Worm (Caenorhabditis elegans): ENCODE results near the gene icl-1.

Gene icl-1

DNA sequence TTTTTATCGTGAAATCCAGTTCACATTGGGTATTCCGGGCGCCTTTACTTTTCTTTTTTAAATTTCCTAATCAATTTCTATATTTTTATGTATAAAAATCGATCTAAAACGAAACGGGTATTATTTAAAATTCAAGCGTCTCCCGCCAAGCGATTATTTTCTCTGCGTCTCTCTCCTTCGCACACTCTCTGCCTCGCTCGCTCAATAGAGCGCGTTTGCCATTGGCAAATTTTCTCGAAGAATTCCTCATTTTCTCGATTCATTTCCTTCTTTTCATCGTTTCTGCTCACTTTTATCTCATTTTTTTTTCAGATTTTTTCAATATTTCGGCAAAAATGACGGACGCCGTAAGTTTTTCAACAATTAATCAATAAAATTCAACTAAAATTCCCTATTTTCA is 45.5 kb upstream of the icl-1 start, which contains the start of gene sti-1 (continued):
- peak; percentile 81 for TF ChIP-seq irx-1 (tag; optimal IDR thresholded peaks at IDR 0.05)
- TF ChIP-seq lin-35 (GFP tag; optimal IDR thresholded peaks at IDR 0.05), result peak; percentile 97 to 99

DNA sequence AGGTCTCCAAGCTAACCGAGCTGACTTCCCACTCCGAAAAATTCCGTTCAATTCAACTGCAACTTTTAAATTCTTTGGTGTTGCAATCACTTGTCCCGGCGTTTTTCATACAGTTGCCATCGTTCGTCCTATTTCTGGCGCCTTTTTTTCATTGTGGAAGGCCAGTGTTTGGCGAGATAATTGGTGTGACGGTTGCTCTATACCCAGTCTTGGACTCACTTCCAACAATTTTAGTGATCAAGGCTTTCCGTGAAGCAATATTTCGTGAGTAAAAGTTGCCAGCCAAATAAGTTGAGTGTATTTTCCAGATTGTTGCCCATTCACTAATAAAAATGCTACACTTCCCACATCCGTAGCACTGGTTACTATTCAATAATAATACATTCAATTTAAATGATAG is 44.4 kb upstream of the icl-1 start:
- no peak for TF ChIP-seq nhr-12 (tag; optimal IDR thresholded peaks at IDR 0.05)
- TF ChIP-seq hlh-4 (tag; optimal IDR thresholded peaks at IDR 0.05), result no peak
- no peak for TF ChIP-seq zag-1 (tag; optimal IDR thresholded peaks at IDR 0.05)
- TF ChIP-seq snpc-4 (tag; optimal IDR thresholded peaks at IDR 0.05), result no peak
- TF ChIP-seq ceh-8 (GFP tag; optimal IDR thresholded peaks at IDR 0.05), result no peak
- no peak for TF ChIP-seq fkh-8 (tag; optimal IDR thresholded peaks at IDR 0.05)
- TF ChIP-seq egl-27 (tag; optimal IDR thresholded peaks at IDR 0.05), result no peak
- TF ChIP-seq pqm-1 (tag; optimal IDR thresholded peaks at IDR 0.05), result no peak
- TF ChIP-seq lin-13 (GFP tag; optimal IDR thresholded peaks at IDR 0.05), result no peak

DNA sequence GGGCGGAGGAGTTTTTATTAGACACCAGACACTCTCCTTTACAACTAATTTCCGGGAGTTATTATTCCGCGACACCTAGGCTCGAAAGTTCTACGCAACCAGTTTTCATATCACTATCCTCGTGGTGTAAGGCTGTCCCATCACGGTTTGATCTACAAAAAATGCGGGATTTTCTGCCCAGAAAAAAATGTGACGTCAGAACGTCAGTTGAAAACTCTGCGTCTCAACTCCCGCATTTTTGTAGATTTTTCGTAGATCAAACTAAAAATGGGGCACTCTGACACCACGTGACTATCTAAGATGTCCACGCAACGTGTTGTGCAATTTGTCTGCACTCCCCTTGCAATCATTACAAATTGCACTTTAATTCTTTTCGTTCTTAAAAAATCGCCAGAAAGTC is 36.9 kb upstream of the icl-1 start, which contains the start of gene str-238:
Gene str-238 (plus strand): TSS at position 301 of the 400 bp plus-strand sequence.
- TF ChIP-seq nhr-85 (tag) (peak; percentile 2), elt-3 (tag; optimal IDR thresholded peaks at IDR 0.05) (no peak)

ce11 chrV:762340-762739 is 34.5 kb upstream of the icl-1 start, which contains the start of gene srp-2:
Gene srp-2 (plus strand): TSS chrV:762640.
- TF ChIP-seq nhr-12 (tag; optimal IDR thresholded peaks at IDR 0.05), result no peak
- TF ChIP-seq nhr-71 (tag; optimal IDR thresholded peaks at IDR 0.05), result no peak
- no peak for TF ChIP-seq efl-3 (GFP tag; optimal IDR thresholded peaks at IDR 0.05)
- TF ChIP-seq fkh-10 (GFP tag; optimal IDR thresholded peaks at IDR 0.05), result no peak
- TF ChIP-seq snu-23 (GFP tag; optimal IDR thresholded peaks at IDR 0.05), result no peak
- TF ChIP-seq unc-98 (GFP tag; IDR thresholded peaks at IDR 0.05), result no peak
- no peak for TF ChIP-seq egl-27 (tag; optimal IDR thresholded peaks at IDR 0.05)
- TF ChIP-seq nhr-85 (tag), result no peak
- no peak for TF ChIP-seq unc-130 (tag; optimal IDR thresholded peaks at IDR 0.05)
- TF ChIP-seq sptf-1 (tag; optimal IDR thresholded peaks at IDR 0.05), result no peak
- no peak for TF ChIP-seq lin-13 (GFP tag; optimal IDR thresholded peaks at IDR 0.05)
- TF ChIP-seq rnt-1 (tag; optimal IDR thresholded peaks at IDR 0.05), result no peak
- no peak for TF ChIP-seq ceh-82 (tag; optimal IDR thresholded peaks at IDR 0.05)
- TF ChIP-seq ztf-4 (tag; optimal IDR thresholded peaks at IDR 0.05), result no peak
- no peak for TF ChIP-seq ceh-88 (GFP tag; IDR thresholded peaks at IDR 0.05)

ce11 chrV:761882-762281 is 34.1 kb upstream of the icl-1 start, which contains the start of gene C05E4.12:
Gene C05E4.12 (minus strand): TSS chrV:761982.
- TF ChIP-seq mab-9 (GFP tag; IDR thresholded peaks at IDR 0.05) (no peak), pag-3 (tag; optimal IDR thresholded peaks at IDR 0.05; ENCODE audit: borderline replicate concordance, insufficient read depth) (no peak), blmp-1 (tag; optimal IDR thresholded peaks at IDR 0.05) (no peak), lsy-2 (tag; optimal IDR thresholded peaks at IDR 0.05) (no peak), unc-98 (GFP tag; IDR thresholded peaks at IDR 0.05) (no peak), egl-27 (tag; optimal IDR thresholded peaks at IDR 0.05) (no peak), ets-5 (GFP tag; IDR thresholded peaks at IDR 0.05) (no peak), sup-37 (GFP tag; optimal IDR thresholded peaks at IDR 0.05) (no peak), dsc-1 (tag; optimal IDR thresholded peaks at IDR 0.05) (no peak), ceh-88 (GFP tag; IDR thresholded peaks at IDR 0.05) (no peak), pax-3 (tag; optimal IDR thresholded peaks at IDR 0.05) (no peak), aha-1 (tag; optimal IDR thresholded peaks at IDR 0.05) (no peak), ztf-4 (tag; optimal IDR thresholded peaks at IDR 0.05) (no peak)

- TF ChIP-seq rnt-1 (tag; optimal IDR thresholded peaks at IDR 0.05) (no peak), lin-39 (tag; optimal IDR thresholded peaks at IDR 0.05) (no peak)
Observed at ce11 chrV:761235-761634, 33.4 kb upstream of the icl-1 start, which contains the start of gene C05E4.15. Gene C05E4.15 (minus strand): TSS chrV:761335.

Measured in whole organism, L1 larva.